Worm (Caenorhabditis elegans) whole organism, dauer: ENCODE data around the gene F32D8.1.

Experiments
- unc-62 ChIP-seq: sonication (generic microtip); optimal IDR thresholded peaks from 2 replicates; lab custom pipeline; 2017; ENCODE audit warnings: missing biosample characterization, missing genetic modification reagents, missing genetic modification characterization

F32D8.1 gene

ce11 chrV:10929511-10929910, 48.9 kb downstream of the F32D8.1 start, which contains the start of gene F58B4.3:
F58B4.3 (plus strand) TSS chrV:10929811.
- no peak for TF ChIP-seq unc-62

ce11 chrV:10931189-10931588, 50.6 kb downstream of the F32D8.1 start, which contains the start of gene scvp-1:
scvp-1 (minus strand) TSS chrV:10931289.
- no peak for TF ChIP-seq unc-62

- TF ChIP-seq unc-62 = no peak
These were observed 51.8 kb downstream of the F32D8.1 start, which contains the start of gene F58B4.5 for ce11 chrV:10932411-10932810. F58B4.5 (plus strand) TSS chrV:10932693.
